Worm (Caenorhabditis elegans): ENCODE results near the gene C28H8.3.
A peak's percentile ranks its signal among the peaks of the same experiment; 100 is the strongest.

Gene C28H8.3

DNA sequence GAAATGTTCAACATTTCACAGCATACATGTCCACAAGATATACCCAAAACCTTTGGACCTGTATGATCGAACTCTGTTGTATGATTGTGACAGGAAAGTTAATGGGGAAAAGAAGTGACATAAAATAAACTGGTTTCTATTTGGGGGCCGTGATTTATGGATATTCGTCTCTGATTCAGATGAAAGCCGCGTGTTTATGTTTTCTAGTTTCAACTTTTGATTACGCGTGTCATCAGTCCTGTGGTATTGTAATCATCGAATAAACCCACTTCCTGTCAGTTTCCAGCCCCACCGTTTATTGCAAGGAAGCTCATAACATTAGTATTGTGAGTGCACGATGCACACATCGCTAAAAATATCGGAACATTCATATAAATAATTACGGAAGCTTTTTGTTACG, 13.7 kb downstream of the C28H8.3 start (continued):
- TF ChIP-seq ceh-8 (GFP tag; optimal IDR thresholded peaks at IDR 0.05) (no peak), ztf-4 (tag; optimal IDR thresholded peaks at IDR 0.05) (no peak), nhr-71 (tag; optimal IDR thresholded peaks at IDR 0.05) (peak; percentile 74), lir-3 (tag; optimal IDR thresholded peaks at IDR 0.05; ENCODE audit: poor library complexity) (peak; percentile 5), elt-3 (tag; optimal IDR thresholded peaks at IDR 0.05) (peak in 2 of 6 experiments; percentile 45 to 73), grh-1 (GFP tag; IDR thresholded peaks at IDR 0.05) (peak; percentile 90), ceh-88 (GFP tag; IDR thresholded peaks at IDR 0.05) (no peak), hlh-17 (GFP tag; optimal IDR thresholded peaks at IDR 0.05; ENCODE audit: borderline replicate concordance) (no peak), zip-4 (GFP tag; optimal IDR thresholded peaks at IDR 0.05) (no peak), lin-14 (GFP tag; optimal IDR thresholded peaks at IDR 0.05) (peak; percentile 59), C04F5.9 (tag; optimal IDR thresholded peaks at IDR 0.05) (no peak), lsy-2 (tag; optimal IDR thresholded peaks at IDR 0.05) (no peak), nhr-19 (GFP tag; conservative IDR thresholded peaks at IDR 0.05) (peak; percentile 76), tbx-2 (tag; optimal IDR thresholded peaks at IDR 0.05) (peak; percentile 34), fkh-10 (GFP tag; optimal IDR thresholded peaks at IDR 0.05) (no peak), nhr-85 (tag) (peak; percentile 89), swsn-7 (tag; optimal IDR thresholded peaks at IDR 0.05) (no peak), sptf-1 (tag; optimal IDR thresholded peaks at IDR 0.05) (no peak), C34B4.2 (tag; optimal IDR thresholded peaks at IDR 0.05) (no peak), zag-1 (tag; optimal IDR thresholded peaks at IDR 0.05) (no peak), nhr-77 (tag; optimal IDR thresholded peaks at IDR 0.05) (no peak), sup-37 (GFP tag; optimal IDR thresholded peaks at IDR 0.05) (no peak)

DNA sequence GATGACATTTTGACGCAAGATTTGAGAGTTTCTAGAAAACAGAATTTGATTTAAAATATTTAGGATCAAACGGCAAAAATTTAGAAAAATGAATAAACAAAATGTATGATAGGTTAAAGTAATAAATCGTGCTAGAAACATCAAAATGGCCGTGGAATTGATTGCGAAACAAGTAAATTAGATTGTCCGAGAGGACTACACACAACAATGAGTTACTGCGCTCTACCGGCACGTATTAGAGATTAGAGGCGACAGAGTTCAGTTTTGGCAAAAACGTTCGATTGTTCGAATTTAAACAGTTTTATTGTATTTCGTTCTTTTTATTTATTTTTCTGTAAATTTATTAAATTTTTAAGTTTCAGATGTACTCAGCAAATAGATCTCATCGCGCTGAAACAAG, 17.2 kb downstream of the C28H8.3 start, which contains the start of the genes dnc-2 and bcl-7:
TSS of gene dnc-2 (minus strand) at position 33 of the 400 bp plus-strand sequence.
TSS of gene bcl-7 (plus strand) at position 363 of the 400 bp plus-strand sequence.
- TF ChIP-seq ztf-11 (tag; optimal IDR thresholded peaks at IDR 0.05) (no peak), pax-3 (tag; optimal IDR thresholded peaks at IDR 0.05) (no peak), nhr-85 (tag) (no peak), ceh-63 (GFP tag; optimal IDR thresholded peaks at IDR 0.05) (no peak), ces-1 (GFP tag; optimal IDR thresholded peaks at IDR 0.05) (no peak), jun-1 (tag; optimal IDR thresholded peaks at IDR 0.05) (peak; percentile 16), zag-1 (tag; optimal IDR thresholded peaks at IDR 0.05) (no peak), mdl-1 (tag; optimal IDR thresholded peaks at IDR 0.05) (peak in 1 of 2 experiments; percentile 21), elt-2 (tag; optimal IDR thresholded peaks at IDR 0.05) (peak; percentile 16), ceh-8 (GFP tag; optimal IDR thresholded peaks at IDR 0.05) (no peak), nhr-77 (tag; optimal IDR thresholded peaks at IDR 0.05) (no peak), nhr-20 (tag; optimal IDR thresholded peaks at IDR 0.05) (peak; percentile 65), ceh-82 (tag; optimal IDR thresholded peaks at IDR 0.05) (peak in 2 of 3 experiments; percentile 37 to 49), unc-98 (GFP tag; IDR thresholded peaks at IDR 0.05) (no peak), F16B12.6 (tag; optimal IDR thresholded peaks at IDR 0.05) (peak; percentile 45), sox-4 (tag; optimal IDR thresholded peaks at IDR 0.05) (no peak), grh-1 (GFP tag; IDR thresholded peaks at IDR 0.05) (no peak), nhr-47 (tag; optimal IDR thresholded peaks at IDR 0.05) (peak; percentile 72), C04F5.9 (tag; optimal IDR thresholded peaks at IDR 0.05) (peak; percentile 2), snpc-4 (tag; optimal IDR thresholded peaks at IDR 0.05) (no peak), zip-4 (GFP tag; optimal IDR thresholded peaks at IDR 0.05) (peak; percentile 76), blmp-1 (tag; optimal IDR thresholded peaks at IDR 0.05) (peak; percentile 51), unc-86 (tag; optimal IDR thresholded peaks at IDR 0.05) (peak; percentile 8), lin-14 (GFP tag; optimal IDR thresholded peaks at IDR 0.05) (peak; percentile 89), nhr-19 (GFP tag; conservative IDR thresholded peaks at IDR 0.05) (peak; percentile 51), efl-1 (optimal IDR thresholded peaks at IDR 0.05) (peak; percentile 70 to 79), efl-1 (GFP tag; optimal IDR thresholded peaks at IDR 0.05 in 1 of 2) (peak; percentile 66 to 92), ets-5 (GFP tag; IDR thresholded peaks at IDR 0.05) (no peak), irx-1 (tag; optimal IDR thresholded peaks at IDR 0.05) (no peak), lsy-2 (tag; optimal IDR thresholded peaks at IDR 0.05) (peak; percentile 56 to 78), mep-1 (tag; optimal IDR thresholded peaks at IDR 0.05) (peak; percentile 59), fkh-8 (tag; optimal IDR thresholded peaks at IDR 0.05) (no peak), ceh-88 (GFP tag; IDR thresholded peaks at IDR 0.05) (no peak), lir-3 (tag; optimal IDR thresholded peaks at IDR 0.05; ENCODE audit: poor library complexity) (peak; percentile 11), Y116A8C.19 (tag; optimal IDR thresholded peaks at IDR 0.05; ENCODE audit: borderline replicate concordance) (no peak), sptf-1 (tag; optimal IDR thresholded peaks at IDR 0.05) (no peak), snu-23 (GFP tag; optimal IDR thresholded peaks at IDR 0.05) (peak; percentile 75), egl-27 (tag; optimal IDR thresholded peaks at IDR 0.05) (no peak), dpl-1 (GFP tag; optimal IDR thresholded peaks at IDR 0.05) (peak; percentile 29 to 71 (median 53)), isw-1 (GFP tag; IDR thresholded peaks at IDR 0.05) (no peak; the same call in 1 of the 2 replicates), elt-3 (tag; optimal IDR thresholded peaks at IDR 0.05) (peak in 2 of 6 experiments; percentile 18 to 36)
